Worm (Caenorhabditis elegans): ENCODE measurements around the gene msp-76.

DNA sequence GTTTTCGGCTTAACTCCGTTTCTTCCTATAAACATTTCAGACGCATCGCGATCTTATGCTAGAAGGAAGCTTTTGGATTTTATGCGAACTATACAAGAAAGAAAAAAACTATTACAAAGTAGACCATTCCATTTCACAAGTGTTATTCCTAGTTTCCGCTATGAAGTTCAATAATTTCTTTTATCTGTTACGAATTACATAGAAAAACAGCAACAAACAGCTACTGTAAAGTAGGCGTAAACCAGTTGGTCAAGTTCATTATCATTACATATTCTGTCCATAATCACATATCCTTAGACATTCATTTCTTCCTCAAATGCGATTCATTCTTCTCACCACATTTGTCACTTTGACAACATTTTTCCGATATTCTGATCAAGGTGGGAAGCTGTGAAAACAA lies 49.4 kb downstream of the msp-76 start, which contains the start of gene C28D4.10:
- TF ChIP-seq nfya-1 (tag; optimal IDR thresholded peaks at IDR 0.05; ENCODE audit: insufficient read depth) (no peak), elt-3 (tag; optimal IDR thresholded peaks at IDR 0.05) (no peak), ztf-4 (tag; optimal IDR thresholded peaks at IDR 0.05) (no peak)

Data from whole organism, L3 larva.